Worm (Caenorhabditis elegans): ENCODE results near the gene lec-5.

lec-5 gene

DNA sequence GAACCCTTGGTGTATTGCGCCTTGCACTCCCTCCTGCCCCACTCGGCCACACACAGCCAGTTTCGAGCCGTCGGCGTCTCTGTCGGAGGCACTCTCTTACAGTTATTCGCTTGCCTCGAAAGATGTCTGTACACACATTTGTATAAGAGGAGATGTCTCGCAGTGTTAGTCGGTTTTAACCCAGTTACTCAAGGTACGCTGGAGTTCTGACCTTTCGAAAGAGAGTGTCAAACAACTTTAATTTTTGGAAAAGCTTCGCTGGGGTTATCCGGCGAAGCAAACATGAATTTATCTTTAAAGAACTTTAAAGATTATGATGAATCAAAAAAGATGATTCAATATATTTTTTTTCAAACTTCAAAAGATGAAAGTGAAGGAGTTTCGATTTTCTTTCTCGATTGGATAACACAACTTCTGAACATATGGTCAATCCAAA is 3.8 kb upstream of the lec-5 start (continued):
- peak; percentile 87 for TF ChIP-seq mxl-1 (tag; optimal IDR thresholded peaks at IDR 0.05)
- TF ChIP-seq rpc-1 (optimal IDR thresholded peaks at IDR 0.05) = peak; percentile 21
- peak; percentile 29 for TF ChIP-seq rpc-1 (tag; optimal IDR thresholded peaks at IDR 0.05)
- TF ChIP-seq attf-6 (GFP tag; IDR thresholded peaks at IDR 0.05) = peak; percentile 100
- TF ChIP-seq F49E8.2 (tag; optimal IDR thresholded peaks at IDR 0.05; ENCODE audit: insufficient read depth) = peak; percentile 97
- TF ChIP-seq tbx-9 (tag; optimal IDR thresholded peaks at IDR 0.05; ENCODE audit: borderline replicate concordance) = no peak
- peak; percentile 99 for TF ChIP-seq dox-1 (GFP tag; IDR thresholded peaks at IDR 0.05)
- TF ChIP-seq nfya-1 (tag; optimal IDR thresholded peaks at IDR 0.05; ENCODE audit: borderline replicate concordance, insufficient read depth) = no peak
- TF ChIP-seq tbp1 (GFP tag; optimal IDR thresholded peaks at IDR 0.05) = peak; percentile 84
- peak; percentile 97 for TF ChIP-seq ceh-79 (tag; optimal IDR thresholded peaks at IDR 0.05)
- TF ChIP-seq lin-54 (GFP tag; optimal IDR thresholded peaks at IDR 0.05) = peak; percentile 96
- TF ChIP-seq gei-17 (GFP tag; optimal IDR thresholded peaks at IDR 0.05) = peak; percentile 95
- TF ChIP-seq B0336.3 (GFP tag; IDR thresholded peaks at IDR 0.05) = peak; percentile 100
- peak; percentile 100 for TF ChIP-seq repo-1 (tag; optimal IDR thresholded peaks at IDR 0.05)
- peak; percentile 99 for TF ChIP-seq rcor-1 (GFP tag; IDR thresholded peaks at IDR 0.05)
- TF ChIP-seq let-526 (GFP tag; IDR thresholded peaks at IDR 0.05) = peak; percentile 97
- TF ChIP-seq Y67H2A.10 (GFP tag; conservative IDR thresholded peaks at IDR 0.05) = peak; percentile 90
- TF ChIP-seq zfh-2 (GFP tag; conservative IDR thresholded peaks at IDR 0.05) = peak; percentile 97
- TF ChIP-seq madf-6 (GFP tag; IDR thresholded peaks at IDR 0.05) = peak; percentile 94
- peak; percentile 95 for TF ChIP-seq F22D6.2 (tag; optimal IDR thresholded peaks at IDR 0.05)
- peak; percentile 97 for TF ChIP-seq B0035.1 (tag; optimal IDR thresholded peaks at IDR 0.05)
- peak; percentile 93 for TF ChIP-seq lsy-27 (tag; optimal IDR thresholded peaks at IDR 0.05; ENCODE audit: borderline replicate concordance, insufficient read depth)
- peak; percentile 99 for TF ChIP-seq lin-40 (tag; optimal IDR thresholded peaks at IDR 0.05)
- TF ChIP-seq C06A6.2 (GFP tag; conservative IDR thresholded peaks at IDR 0.05) = peak; percentile 99
- TF ChIP-seq ztf-3 (GFP tag; optimal IDR thresholded peaks at IDR 0.05) = peak; percentile 96
- TF ChIP-seq ceh-100 (GFP tag; IDR thresholded peaks at IDR 0.05) = peak; percentile 95
- peak; percentile 93; the same call in 1 of the 2 replicates for TF ChIP-seq F37B4.10 (GFP tag; IDR thresholded peaks at IDR 0.05)
- TF ChIP-seq die-1 (tag; optimal IDR thresholded peaks at IDR 0.05) = peak; percentile 88
- peak; percentile 94 for TF ChIP-seq T07F8.4 (tag; optimal IDR thresholded peaks at IDR 0.05)
- peak; percentile 98 for TF ChIP-seq Y95B8A.8 (GFP tag; IDR thresholded peaks at IDR 0.05)
- TF ChIP-seq lag-1 (GFP tag; IDR thresholded peaks at IDR 0.05) = peak; percentile 94
- TF ChIP-seq dpff-1 (tag; optimal IDR thresholded peaks at IDR 0.05) = peak; percentile 81
- TF ChIP-seq hmg-1.2 (GFP tag; IDR thresholded peaks at IDR 0.05) = peak; percentile 95
- TF ChIP-seq efl-1 (GFP tag; optimal IDR thresholded peaks at IDR 0.05) = peak; percentile 49
- peak; percentile 94 for TF ChIP-seq ets-4 (GFP tag; optimal IDR thresholded peaks at IDR 0.05)
- TF ChIP-seq attf-3 (GFP tag; conservative IDR thresholded peaks at IDR 0.05) = peak; percentile 84
- peak; percentile 77; the same call in 1 of the 2 replicates for TF ChIP-seq bed-1 (GFP tag; IDR thresholded peaks at IDR 0.05)
- peak; percentile 100 for TF ChIP-seq chd-7 (tag; optimal IDR thresholded peaks at IDR 0.05)
- TF ChIP-seq F57A8.1 (GFP tag; optimal IDR thresholded peaks at IDR 0.05) = peak; percentile 87
- TF ChIP-seq pbrm-1 (GFP tag; IDR thresholded peaks at IDR 0.05) = peak; percentile 100
- TF ChIP-seq F55B11.4 (tag; optimal IDR thresholded peaks at IDR 0.05; ENCODE audit: borderline replicate concordance, insufficient read depth) = no peak
- TF ChIP-seq sdz-38 (tag; optimal IDR thresholded peaks at IDR 0.05) = peak; percentile 59
- peak; percentile 95 for TF ChIP-seq egl-44 (GFP tag; IDR thresholded peaks at IDR 0.05)
- peak; percentile 71 for TF ChIP-seq xnd-1 (tag; optimal IDR thresholded peaks at IDR 0.05)
- peak; percentile 81 for TF ChIP-seq Y53F4B.3 (GFP tag; IDR thresholded peaks at IDR 0.05)
- peak; percentile 84 for TF ChIP-seq lsl-1 (GFP tag; optimal IDR thresholded peaks at IDR 0.05)
- peak; percentile 94 for TF ChIP-seq unc-130 (GFP tag; optimal IDR thresholded peaks at IDR 0.05)
- peak; percentile 99 for TF ChIP-seq C17E4.6 (GFP tag; IDR thresholded peaks at IDR 0.05)
- peak; percentile 82 for TF ChIP-seq hsf-1 (GFP tag; IDR thresholded peaks at IDR 0.05)
